Worm (Caenorhabditis elegans) whole organism, L2 larva: Measurements from ENCODE around the gene acdh-6.

Experiments used
- ZK546.5 ChIP-seq: sonication (generic microtip); optimal IDR thresholded peaks from 2 replicates; lab custom pipeline; 2017; ENCODE audit warnings: missing biosample characterization, missing genetic modification characterization
- aly-2 ChIP-seq: fragments of 150-350 bp; optimal IDR thresholded peaks from 2 replicates; lab custom pipeline; 2014; ENCODE audit warnings: missing biosample characterization, missing genetic modification characterization
- crh-2 ChIP-seq: sonication (generic microtip); optimal IDR thresholded peaks from 2 replicates; lab custom pipeline; 2017; ENCODE audit warnings: missing biosample characterization, missing genetic modification characterization
- lin-39 ChIP-seq: fragments of 150-350 bp; optimal IDR thresholded peaks from 2 replicates; lab custom pipeline; 2014; ENCODE audit warnings: missing biosample characterization, missing genetic modification reagents, missing genetic modification characterization
- nhr-23 ChIP-seq: fragments of 150-350 bp; optimal IDR thresholded peaks from 2 replicates; lab custom pipeline; 2014; ENCODE audit warnings: missing biosample characterization, missing genetic modification reagents, missing genetic modification characterization
- nhr-6 ChIP-seq: fragments of 150-350 bp; optimal IDR thresholded peaks from 2 replicates; lab custom pipeline; 2014; ENCODE audit warnings: missing biosample characterization, missing genetic modification characterization
- unc-55 ChIP-seq: fragments of 150-350 bp; sonication (generic microtip); optimal IDR thresholded peaks from 3 replicates; lab custom pipeline; 2014; ENCODE audit warnings: missing biosample characterization, missing genetic modification reagents, missing genetic modification characterization

Gene acdh-6

DNA sequence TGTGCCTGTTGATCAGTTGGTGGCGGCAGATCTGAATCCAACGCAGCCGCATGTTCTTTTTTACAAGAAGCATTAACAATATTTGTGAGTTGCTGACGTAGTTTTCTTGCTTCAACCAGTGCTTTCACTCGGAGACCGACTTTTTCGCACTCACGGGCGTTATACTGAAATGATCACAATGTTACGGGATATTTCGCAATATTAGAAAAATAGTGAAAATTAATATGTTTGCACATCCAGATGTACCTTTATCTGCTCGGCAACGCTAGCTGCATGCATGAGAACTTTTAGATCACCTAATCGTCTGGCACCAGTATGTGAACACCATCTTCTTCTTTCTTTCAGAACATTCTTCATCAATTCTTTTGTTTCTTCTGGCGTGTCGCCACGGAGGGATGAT is 50.3 kb downstream of the acdh-6 start:
- no peak for TF ChIP-seq aly-2 (tag; lab: Kevin White, UChicago)
- no peak for TF ChIP-seq crh-2 (tag; lab: Kevin White, UChicago)
- no peak for TF ChIP-seq nhr-6 (tag; lab: Kevin White, UChicago)
- no peak for TF ChIP-seq nhr-23 (tag; lab: Kevin White, UChicago)
- no peak for TF ChIP-seq unc-55
- no peak for TF ChIP-seq lin-39
- TF ChIP-seq ZK546.5 (tag; lab: Kevin White, UChicago) = no peak
